Worm (Caenorhabditis elegans) whole organism, young adult: ENCODE data around the gene C33B4.4.

ENCODE experiments used
- F49E8.2 ChIP-seq: sonication (generic microtip); optimal IDR thresholded peaks from 3 replicates; lab custom pipeline; 2017; ENCODE audit warnings: missing genetic modification characterization, mild to moderate bottlenecking, missing compliant biosample characterization, antibody characterized with exemption, moderate library complexity; ENCODE audit not compliant: insufficient read depth
- K12H6.12 ChIP-seq: fragments of 200-800 bp; sonication (Bioruptor generic); optimal IDR thresholded peaks from 2 replicates; lab custom pipeline; 2018; ENCODE audit warnings: mild to moderate bottlenecking, missing genetic modification characterization, missing compliant biosample characterization
- ceh-40 ChIP-seq: fragments of 200-800 bp; sonication (Bioruptor generic); IDR thresholded peaks from 2 replicates; pipeline ENCODE4 v1.3.6; 2022; ENCODE audit warnings: missing genetic modification characterization, missing compliant biosample characterization
- dox-1 ChIP-seq: fragments of 200-800 bp; sonication (Bioruptor generic); IDR thresholded peaks from 2 replicates; pipeline ENCODE4 v1.3.6; 2022; ENCODE audit warnings: missing genetic modification reagents, missing genetic modification characterization, missing compliant biosample characterization
- efl-1 ChIP-seq: fragments of 150-350 bp; optimal IDR thresholded peaks from 2 replicates; lab custom pipeline; 2014; ENCODE audit warnings: missing biosample characterization, missing genetic modification reagents, missing genetic modification characterization
- hrde-1 ChIP-seq: sonication (generic microtip); optimal IDR thresholded peaks from 2 replicates; lab custom pipeline; 2016; ENCODE audit warnings: missing genetic modification characterization, mild to moderate bottlenecking, missing compliant biosample characterization, moderate library complexity, missing genotype, missing genetic modification reagents, borderline replicate concordance
- pha-4 ChIP-seq: fragments of 150-350 bp; sonication (generic microtip); optimal IDR thresholded peaks from 2 replicates; lab custom pipeline; 2014; ENCODE audit warnings: missing biosample characterization, missing genetic modification reagents, missing genetic modification characterization
- tbx-9 ChIP-seq: sonication (generic microtip); optimal IDR thresholded peaks from 2 replicates; lab custom pipeline; 2016; ENCODE audit warnings: borderline replicate concordance, missing genetic modification characterization, inconsistent platforms, missing compliant biosample characterization
- unc-130 ChIP-seq: sonication (generic microtip); optimal IDR thresholded peaks from 2 replicates; lab custom pipeline; 2016; ENCODE audit warnings: missing genetic modification reagents, missing genetic modification characterization, missing compliant biosample characterization
- unc-62 ChIP-seq: fragments of 150-350 bp; optimal IDR thresholded peaks from 2 replicates; lab custom pipeline; 2014; ENCODE audit warnings: missing biosample characterization, missing genetic modification reagents, missing genetic modification characterization
- zim-3 ChIP-seq: sonication (generic microtip); optimal IDR thresholded peaks from 2 replicates; lab custom pipeline; 2017; ENCODE audit warnings: mild to moderate bottlenecking, missing genetic modification characterization, moderate library complexity, missing compliant biosample characterization

DNA sequence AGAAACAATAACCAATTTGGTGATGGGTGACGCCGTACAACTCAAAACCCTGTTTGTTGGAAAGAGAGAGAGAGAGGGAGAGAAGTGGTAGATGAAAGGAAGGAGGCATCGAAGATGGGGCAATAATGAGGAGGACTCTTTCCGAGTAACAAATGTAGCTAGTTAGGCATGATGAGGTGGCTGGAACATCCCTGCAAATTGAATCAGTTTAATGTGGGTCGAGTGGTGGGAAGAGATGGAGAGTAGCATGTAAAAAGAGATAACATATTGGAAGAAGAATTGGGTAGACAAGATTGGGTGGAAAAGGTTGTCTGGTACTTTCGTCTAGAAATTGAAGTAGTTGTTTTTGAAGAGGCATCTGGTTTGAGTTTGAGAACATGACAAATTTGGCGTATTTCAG lies 13.0 kb upstream of the C33B4.4 start:
- no peak for TF ChIP-seq tbx-9 (tag; lab: Kevin White, UChicago)
- no peak for TF ChIP-seq unc-130
- TF ChIP-seq efl-1 (GFP tag; lab: Kevin White, UChicago), result no peak
- no peak for TF ChIP-seq hrde-1 (tag; lab: Kevin White, UChicago)
- no peak for TF ChIP-seq unc-62
- TF ChIP-seq F49E8.2 (tag; lab: Kevin White, UChicago), result no peak
- TF ChIP-seq zim-3, result no peak
- TF ChIP-seq dox-1 (GFP tag; lab: Robert Waterston, UW), result no peak
- no peak for TF ChIP-seq pha-4
- no peak for TF ChIP-seq ceh-40
- TF ChIP-seq K12H6.12 (tag; lab: Kevin White, UChicago), result no peak
